Worm (Caenorhabditis elegans) whole organism, L1 larva: ENCODE results near the gene Y73C8C.8.
"Not testable (repeated sequence)": the region's sequence is repeated elsewhere in the genome, so short reads cannot be mapped to it uniquely, and the experiment has no call there.

Source experiments
- C16A3.4 ChIP-seq: fragments of 150-350 bp; optimal IDR thresholded peaks from 2 replicates; lab custom pipeline; 2014; ENCODE audit warnings: missing biosample characterization, missing genetic modification characterization
- F16B12.6 ChIP-seq: fragments of 150-350 bp; optimal IDR thresholded peaks from 2 replicates; lab custom pipeline; 2014; ENCODE audit warnings: missing biosample characterization, missing genetic modification characterization
- aha-1 ChIP-seq: fragments of 150-350 bp; optimal IDR thresholded peaks from 2 replicates; lab custom pipeline; 2014; ENCODE audit warnings: missing biosample characterization, missing genetic modification characterization
- aly-2 ChIP-seq: fragments of 150-350 bp; optimal IDR thresholded peaks from 2 replicates; lab custom pipeline; 2014; ENCODE audit warnings: missing biosample characterization, missing genetic modification characterization
- blmp-1 ChIP-seq: fragments of 150-350 bp; optimal IDR thresholded peaks from 2 replicates; lab custom pipeline; 2014; ENCODE audit warnings: missing biosample characterization, missing genetic modification characterization
- ceh-82 ChIP-seq, 3 experiments: fragments of 150-350 bp in 1 of 3; sonication (generic microtip) in 2 of 3; optimal IDR thresholded peaks; 2 replicates each; lab custom pipeline; 2014 to 2017; ENCODE audit warnings: missing biosample characterization in 3 of 3, missing genetic modification characterization in 3 of 3
- elt-2 ChIP-seq: sonication (generic microtip); optimal IDR thresholded peaks from 2 replicates; lab custom pipeline; 2016; ENCODE audit warnings: missing genetic modification characterization, mild to moderate bottlenecking, inconsistent platforms, missing compliant biosample characterization, missing genetic modification reagents
- elt-3 ChIP-seq, 6 experiments: fragments of 150-350 bp in 1 of 6; sonication (generic microtip); optimal IDR thresholded peaks; 2 replicates each; lab custom pipeline; 2017 to 2018; ENCODE audit warnings: missing biosample characterization in 6 of 6, missing genetic modification characterization in 6 of 6, inconsistent platforms in 1 of 6
- hlh-17 ChIP-seq: fragments of 200-800 bp; sonication (Bioruptor generic); optimal IDR thresholded peaks from 2 replicates; lab custom pipeline; 2018; ENCODE audit warnings: missing genetic modification characterization, mild to moderate bottlenecking, missing compliant biosample characterization, moderate library complexity, borderline replicate concordance
- hpl-2 ChIP-seq: fragments of 150-350 bp; optimal IDR thresholded peaks from 2 replicates; lab custom pipeline; 2014; ENCODE audit warnings: missing biosample characterization, missing genetic modification reagents, missing genetic modification characterization
- lin-14 ChIP-seq: fragments of 200-800 bp; sonication (Bioruptor generic); optimal IDR thresholded peaks from 2 replicates; lab custom pipeline; 2018; ENCODE audit warnings: mild to moderate bottlenecking, missing genetic modification characterization, moderate library complexity, missing compliant biosample characterization
- lin-15B ChIP-seq: fragments of 150-350 bp; sonication (generic microtip); optimal IDR thresholded peaks from 3 replicates; lab custom pipeline; 2014; ENCODE audit warnings: missing biosample characterization, missing genetic modification characterization
- lin-39 ChIP-seq: fragments of 150-350 bp; optimal IDR thresholded peaks from 2 replicates; lab custom pipeline; 2014; ENCODE audit warnings: missing biosample characterization, missing genetic modification reagents, missing genetic modification characterization
- lir-3 ChIP-seq: sonication (generic microtip); optimal IDR thresholded peaks from 2 replicates; lab custom pipeline; 2016; ENCODE audit warnings: mild to moderate bottlenecking, missing genetic modification characterization, moderate library complexity, missing compliant biosample characterization; ENCODE audit not compliant: poor library complexity
- lsy-2 ChIP-seq, 2 experiments: fragments of 150-350 bp; optimal IDR thresholded peaks; 2 replicates each; lab custom pipeline; 2014; ENCODE audit warnings: missing biosample characterization in 2 of 2, missing genetic modification characterization in 2 of 2
- mdl-1 ChIP-seq, 2 experiments: fragments of 150-350 bp; optimal IDR thresholded peaks; 2 replicates each; lab custom pipeline; 2014 to 2017; ENCODE audit warnings: missing biosample characterization in 2 of 2, missing genetic modification characterization in 2 of 2, inconsistent platforms in 1 of 2
- mef-2 ChIP-seq: fragments of 150-350 bp; optimal IDR thresholded peaks from 2 replicates; lab custom pipeline; 2014; ENCODE audit warnings: missing biosample characterization, missing genetic modification characterization
- nhr-11 ChIP-seq: fragments of 150-350 bp; optimal IDR thresholded peaks from 2 replicates; lab custom pipeline; 2014; ENCODE audit warnings: missing biosample characterization, missing genetic modification characterization
- nhr-20 ChIP-seq: sonication (generic microtip); optimal IDR thresholded peaks from 2 replicates; lab custom pipeline; 2016; ENCODE audit warnings: mild to moderate bottlenecking, missing genetic modification characterization, missing compliant biosample characterization
- nhr-28 ChIP-seq: fragments of 150-350 bp; optimal IDR thresholded peaks from 2 replicates; lab custom pipeline; 2014; ENCODE audit warnings: missing biosample characterization, missing genetic modification characterization
- nhr-71 ChIP-seq: sonication (generic microtip); optimal IDR thresholded peaks from 2 replicates; lab custom pipeline; 2016; ENCODE audit warnings: mild to moderate bottlenecking, missing genetic modification characterization, moderate library complexity, missing compliant biosample characterization
- nhr-77 ChIP-seq: fragments of 150-350 bp; optimal IDR thresholded peaks from 2 replicates; lab custom pipeline; 2014; ENCODE audit warnings: missing biosample characterization, missing genetic modification characterization
- nhr-85 ChIP-seq: sonication (generic microtip); peaks from one replicate; lab custom pipeline; 2016; ENCODE audit warnings: missing genetic modification characterization, inconsistent platforms, missing compliant biosample characterization
- nhr-90 ChIP-seq: sonication (generic microtip); optimal IDR thresholded peaks from 2 replicates; lab custom pipeline; 2016; ENCODE audit warnings: mild to moderate bottlenecking, missing genetic modification characterization, missing compliant biosample characterization; ENCODE audit not compliant: poor library complexity
- swsn-7 ChIP-seq: sonication (generic microtip); optimal IDR thresholded peaks from 2 replicates; lab custom pipeline; 2016; ENCODE audit warnings: missing genetic modification characterization, missing compliant biosample characterization
- tbx-2 ChIP-seq: sonication (generic microtip); optimal IDR thresholded peaks from 2 replicates; lab custom pipeline; 2016; ENCODE audit warnings: missing genetic modification characterization, missing compliant biosample characterization
- tlp-1 ChIP-seq: fragments of 150-350 bp; optimal IDR thresholded peaks from 2 replicates; lab custom pipeline; 2014; ENCODE audit warnings: missing biosample characterization, missing genetic modification characterization
- unc-130 ChIP-seq: fragments of 150-350 bp; optimal IDR thresholded peaks from 2 replicates; lab custom pipeline; 2017; ENCODE audit warnings: missing biosample characterization, missing genetic modification characterization, inconsistent platforms
- unc-30 ChIP-seq: sonication (generic microtip); optimal IDR thresholded peaks from 2 replicates; lab custom pipeline; 2017; ENCODE audit warnings: missing biosample characterization, missing genetic modification characterization
- ztf-11 ChIP-seq, 2 experiments: sonication (generic microtip); optimal IDR thresholded peaks; 2 replicates each; lab custom pipeline; 2016 to 2017; ENCODE audit warnings: missing genetic modification characterization in 2 of 2, missing biosample characterization in 1 of 2, missing compliant biosample characterization in 1 of 2

Gene Y73C8C.8

ce11 chrV:3069101-3069500, 44.5 kb downstream of the Y73C8C.8 start, which contains the start of gene str-40:
str-40 (minus strand) TSS chrV:3069201.
- TF ChIP-seq hpl-2 (GFP tag; lab: Kevin White, UChicago) (no peak), nhr-85 (tag; lab: Kevin White, UChicago) (no peak), lir-3 (tag; lab: Kevin White, UChicago) (no peak), nhr-90 (no peak), nhr-77 (tag; lab: Kevin White, UChicago) (no peak), nhr-28 (tag; lab: Kevin White, UChicago) (no peak), aha-1 (no peak), elt-2 (tag; lab: Kevin White, UChicago) (no peak), ceh-82 (tag; optimal IDR thresholded peaks at IDR 0.05; lab: Kevin White, UChicago) (no peak), unc-30 (no peak), lin-39 (tag; lab: Kevin White, UChicago) (no peak), lsy-2 (tag; optimal IDR thresholded peaks at IDR 0.05; lab: Kevin White, UChicago) (no peak), mef-2 (tag; lab: Kevin White, UChicago) (no peak), unc-130 (tag; lab: Kevin White, UChicago) (no peak), lin-15B (tag; lab: Kevin White, UChicago) (no peak), tbx-2 (tag; lab: Kevin White, UChicago) (no peak), lin-14 (no peak), F16B12.6 (tag; lab: Kevin White, UChicago) (no peak), nhr-71 (no peak), aly-2 (tag; lab: Kevin White, UChicago) (no peak)

- TF ChIP-seq nhr-85 (tag; lab: Kevin White, UChicago) = no peak
Observed at ce11 chrV:3065928-3066327, 47.7 kb downstream of the Y73C8C.8 start, which contains the start of gene srh-185. srh-185 (plus strand) TSS chrV:3066228.

ce11 chrV:3064418-3064817, 49.2 kb downstream of the Y73C8C.8 start, which contains the start of gene srt-16:
srt-16 (minus strand) TSS chrV:3064518.
- TF ChIP-seq aly-2, tlp-1, mef-2 (tag; lab: Kevin White, UChicago): not testable (repeated sequence)
- TF ChIP-seq, all 84 proteins: peak for 0; not testable (repeated sequence) for 84

- TF ChIP-seq ztf-11 (tag; optimal IDR thresholded peaks at IDR 0.05; lab: Kevin White, UChicago) (no peak), nhr-11 (tag; lab: Kevin White, UChicago) (no peak), elt-3 (tag; optimal IDR thresholded peaks at IDR 0.05; lab: Kevin White, UChicago) (no peak), hlh-17 (GFP tag; lab: Kevin White, UChicago) (no peak), swsn-7 (no peak), mdl-1 (tag; optimal IDR thresholded peaks at IDR 0.05; lab: Kevin White, UChicago) (no peak), hpl-2 (GFP tag; lab: Kevin White, UChicago) (no peak), nhr-20 (no peak), blmp-1 (no peak), C16A3.4 (no peak)
Observed at ce11 chrV:3062078-3062477, 51.6 kb downstream of the Y73C8C.8 start, which contains the start of gene srt-15. srt-15 (minus strand) TSS chrV:3062178.
